Fruit fly (Drosophila melanogaster) whole organism, embryonic: ENCODE measurements around the gene CG33281.
A peak's percentile ranks its signal among the peaks of the same experiment; 100 is the strongest.

Experiments
- CG1024 ChIP-seq: fragments of 200-800 bp; sonication (Bioruptor generic); IDR thresholded peaks from 2 replicates; pipeline ENCODE4 v1.3.6; 2022; ENCODE audit warnings: missing biosample characterization, missing genetic modification characterization
- CG11504 ChIP-seq: fragments of 200-800 bp; sonication (Bioruptor generic); optimal IDR thresholded peaks from 3 replicates; lab custom pipeline; 2019; ENCODE audit warnings: missing biosample characterization, mild to moderate bottlenecking, missing genetic modification characterization, moderate library complexity
- CG12236 ChIP-seq: fragments of 200-800 bp; sonication (Bioruptor generic); optimal IDR thresholded peaks from 2 replicates; lab custom pipeline; 2016; ENCODE audit warnings: missing biosample characterization, missing genetic modification characterization
- CG12659 ChIP-seq: fragments of 200-800 bp; sonication (Bioruptor generic); optimal IDR thresholded peaks from 3 replicates; lab custom pipeline; 2017; ENCODE audit warnings: mild to moderate bottlenecking, missing biosample characterization, missing genetic modification reagents, missing genetic modification characterization
- CG13424 ChIP-seq: fragments of 200-800 bp; sonication (Bioruptor generic); optimal IDR thresholded peaks from 2 replicates; lab custom pipeline; 2019; ENCODE audit warnings: missing biosample characterization, mild to moderate bottlenecking, missing genetic modification characterization, moderate library complexity
- CG14014 ChIP-seq: fragments of 200-800 bp; sonication (Bioruptor generic); IDR thresholded peaks from 2 replicates; pipeline ENCODE4 v1.3.6; 2022; ENCODE audit warnings: missing biosample characterization, missing genetic modification characterization
- CG14667 ChIP-seq: fragments of 200-800 bp; sonication (Bioruptor generic); IDR thresholded peaks from 2 replicates; pipeline ENCODE4 v1.3.6; 2022; ENCODE audit warnings: missing biosample characterization, missing genetic modification characterization
- CG14860 ChIP-seq: fragments of 200-800 bp; sonication (Bioruptor generic); IDR thresholded peaks from 3 replicates; pipeline ENCODE4 v1.3.6; 2022; ENCODE audit warnings: missing biosample characterization, missing genetic modification characterization; ENCODE audit not compliant: partially characterized antibody
- CG15011 ChIP-seq: fragments of 200-800 bp; sonication (Bioruptor generic); optimal IDR thresholded peaks from 3 replicates; lab custom pipeline; 2018; ENCODE audit warnings: missing biosample characterization, mild to moderate bottlenecking, missing genetic modification characterization
- CG1529 ChIP-seq: fragments of 200-800 bp; sonication (Bioruptor generic); optimal IDR thresholded peaks from 3 replicates; lab custom pipeline; 2018; ENCODE audit warnings: missing biosample characterization, missing genetic modification characterization
- CG17361 ChIP-seq: fragments of 200-800 bp; sonication (Bioruptor generic); IDR thresholded peaks from 3 replicates; pipeline ENCODE4 v1.3.6; 2022; ENCODE audit warnings: missing biosample characterization, missing genetic modification characterization
- CG18476 ChIP-seq: fragments of 200-800 bp; sonication (Bioruptor generic); optimal IDR thresholded peaks from 2 replicates; lab custom pipeline; 2016; ENCODE audit warnings: missing biosample characterization, mild to moderate bottlenecking, missing genetic modification characterization
- CG2678 ChIP-seq: fragments of 200-800 bp; sonication (Bioruptor generic); optimal IDR thresholded peaks from 3 replicates; lab custom pipeline; 2019; ENCODE audit warnings: missing biosample characterization, mild to moderate bottlenecking, missing genetic modification characterization, moderate library complexity
- CG31224 ChIP-seq: fragments of 200-800 bp; sonication (Bioruptor generic); IDR thresholded peaks from 2 replicates; pipeline ENCODE4 v1.3.6; 2022; ENCODE audit warnings: missing biosample characterization, missing genetic modification characterization
- CG33213 ChIP-seq: fragments of 200-800 bp; sonication (Bioruptor generic); optimal IDR thresholded peaks from 3 replicates; lab custom pipeline; 2016; ENCODE audit warnings: missing biosample characterization, missing genetic modification characterization
- CG4854 ChIP-seq: fragments of 200-800 bp; sonication (Bioruptor generic); optimal IDR thresholded peaks from 2 replicates; lab custom pipeline; 2016; ENCODE audit warnings: missing biosample characterization, missing genetic modification characterization, inconsistent platforms
- CG6272 ChIP-seq: fragments of 200-800 bp; sonication (Bioruptor generic); IDR thresholded peaks from 2 replicates; pipeline ENCODE4 v1.3.6; 2022; ENCODE audit warnings: missing biosample characterization, missing genetic modification characterization
- CG6689 ChIP-seq: fragments of 200-800 bp; sonication (Bioruptor generic); IDR thresholded peaks from 2 replicates; pipeline ENCODE4 v1.3.6; 2022; ENCODE audit warnings: missing biosample characterization, missing genetic modification characterization
- CG6765 ChIP-seq: fragments of 200-800 bp; sonication (Bioruptor generic); optimal IDR thresholded peaks from 3 replicates; lab custom pipeline; 2017; ENCODE audit warnings: missing biosample characterization, mild to moderate bottlenecking, missing genetic modification characterization
- Dip3 ChIP-seq: fragments of 200-800 bp; sonication (Bioruptor generic); optimal IDR thresholded peaks from 3 replicates; lab custom pipeline; 2016; ENCODE audit warnings: missing biosample characterization, missing genetic modification characterization
- Doc3 ChIP-seq: fragments of 200-800 bp; sonication (Bioruptor generic); IDR thresholded peaks from 3 replicates; pipeline ENCODE4 v1.3.6; 2022; ENCODE audit warnings: missing biosample characterization, missing genetic modification characterization; ENCODE audit not compliant: partially characterized antibody
- Lhr ChIP-seq: fragments of 200-800 bp; sonication (Bioruptor generic); optimal IDR thresholded peaks from 3 replicates; lab custom pipeline; 2017; ENCODE audit warnings: mild to moderate bottlenecking, missing biosample characterization, missing genetic modification reagents, missing genetic modification characterization
- Ptx1 ChIP-seq: fragments of 200-800 bp; sonication (Bioruptor generic); IDR thresholded peaks from 2 replicates; pipeline ENCODE4 v1.3.6; 2022; ENCODE audit warnings: missing biosample characterization, missing genetic modification characterization
- Tbp ChIP-seq: fragments of >200 bp; optimal IDR thresholded peaks from 2 replicates; lab custom pipeline; 2018; ENCODE audit warnings: missing biosample characterization, missing genetic modification characterization
- Vsx1 ChIP-seq: fragments of 200-800 bp; sonication (Bioruptor generic); optimal IDR thresholded peaks from 2 replicates; lab custom pipeline; 2017; ENCODE audit warnings: missing biosample characterization, mild to moderate bottlenecking, missing genetic modification characterization, missing genetic modification reagents
- YL-1 ChIP-seq: fragments of 200-800 bp; sonication (Bioruptor generic); optimal IDR thresholded peaks from 3 replicates; lab custom pipeline; 2017; ENCODE audit warnings: missing biosample characterization, mild to moderate bottlenecking, missing genetic modification characterization
- ap ChIP-seq: fragments of 200-800 bp; sonication (Bioruptor generic); IDR thresholded peaks from 2 replicates; pipeline ENCODE4 v1.3.6; 2022; ENCODE audit warnings: missing biosample characterization, missing genetic modification characterization
- bigmax ChIP-seq: fragments of 200-800 bp; sonication (Bioruptor generic); optimal IDR thresholded peaks from 2 replicates; lab custom pipeline; 2018; ENCODE audit warnings: missing biosample characterization, mild to moderate bottlenecking, missing genetic modification characterization
- chif ChIP-seq, 2 experiments: fragments of 200-800 bp; sonication (Bioruptor generic); optimal IDR thresholded peaks; 3 replicates each; lab custom pipeline; 2016; ENCODE audit warnings: missing biosample characterization in 2 of 2, missing genetic modification characterization in 2 of 2
- dati ChIP-seq: fragments of 200-800 bp; sonication (Bioruptor generic); IDR thresholded peaks from 2 replicates; pipeline ENCODE4 v1.3.6; 2022; ENCODE audit warnings: missing biosample characterization, missing genetic modification characterization
- dm ChIP-seq: fragments of 200-800 bp; sonication (Bioruptor generic); optimal IDR thresholded peaks from 3 replicates; lab custom pipeline; 2016; ENCODE audit warnings: missing biosample characterization, missing genetic modification characterization
- eve ChIP-seq, 2 experiments: fragments of >200 bp; optimal IDR thresholded peaks; 2 replicates each; lab custom pipeline; 2017; ENCODE audit warnings: missing biosample characterization in 2 of 2, missing genetic modification characterization in 2 of 2
- eyg ChIP-seq: fragments of 200-800 bp; sonication (Bioruptor generic); optimal IDR thresholded peaks from 3 replicates; lab custom pipeline; 2016; ENCODE audit warnings: missing biosample characterization, missing genetic modification characterization
- gcm ChIP-seq: fragments of 200-800 bp; sonication (Bioruptor generic); optimal IDR thresholded peaks from 2 replicates; lab custom pipeline; 2019; ENCODE audit warnings: missing biosample characterization, mild to moderate bottlenecking, missing genetic modification characterization, moderate library complexity
- gsb ChIP-seq: fragments of 200-800 bp; sonication (Bioruptor generic); IDR thresholded peaks from 2 replicates; pipeline ENCODE4 v1.3.6; 2022; ENCODE audit warnings: missing biosample characterization, missing genetic modification characterization
- hb ChIP-seq: fragments of 200-800 bp; sonication (Bioruptor generic); IDR thresholded peaks from 3 replicates; pipeline ENCODE4 v1.3.6; 2022; ENCODE audit warnings: missing biosample characterization, missing genetic modification characterization; ENCODE audit not compliant: partially characterized antibody
- hbn ChIP-seq: fragments of 200-800 bp; sonication (Bioruptor generic); IDR thresholded peaks from 2 replicates; pipeline ENCODE4 v1.3.6; 2022; ENCODE audit warnings: missing biosample characterization, missing genetic modification characterization; ENCODE audit not compliant: partially characterized antibody
- ind ChIP-seq: fragments of 200-800 bp; sonication (Bioruptor generic); optimal IDR thresholded peaks from 3 replicates; lab custom pipeline; 2016; ENCODE audit warnings: missing biosample characterization, missing genetic modification characterization
- kay ChIP-seq: fragments of 200-800 bp; sonication (Bioruptor generic); optimal IDR thresholded peaks from 2 replicates; lab custom pipeline; 2016; ENCODE audit warnings: missing biosample characterization, missing genetic modification characterization
- lab ChIP-seq: fragments of 200-800 bp; sonication (Bioruptor generic); optimal IDR thresholded peaks from 3 replicates; lab custom pipeline; 2017; ENCODE audit warnings: missing biosample characterization, missing genetic modification characterization, mild to moderate bottlenecking, moderate library complexity, missing genetic modification reagents
- lmd ChIP-seq: fragments of 200-800 bp; sonication (Bioruptor generic); IDR thresholded peaks from 2 replicates; pipeline ENCODE4 v1.3.6; 2022; ENCODE audit warnings: missing biosample characterization, missing genetic modification characterization
- prd ChIP-seq, 3 experiments: fragments of >200 bp in 2 of 3; fragments of 200-800 bp in 1 of 3; sonication (Bioruptor generic) in 1 of 3; optimal IDR thresholded peaks in 2 of 3; IDR thresholded peaks in 1 of 3; 2 replicates in 2 of 3; 3 replicates in 1 of 3; pipeline versions ENCODE4 v1.3.6 to Lab custom; 2017 to 2022; ENCODE audit warnings: missing biosample characterization in 1 of 3, missing genetic modification characterization in 1 of 3
- slp2 ChIP-seq: fragments of 200-800 bp; sonication (Bioruptor generic); optimal IDR thresholded peaks from 2 replicates; lab custom pipeline; 2016; ENCODE audit warnings: missing biosample characterization, missing genetic modification characterization
- sob ChIP-seq: fragments of 200-800 bp; sonication (Bioruptor generic); IDR thresholded peaks from 2 replicates; pipeline ENCODE4 v1.3.6; 2022; ENCODE audit warnings: missing biosample characterization, missing genetic modification characterization
- ssp ChIP-seq: fragments of 200-800 bp; sonication (Bioruptor generic); IDR thresholded peaks from 2 replicates; pipeline ENCODE4 v1.3.6; 2022; ENCODE audit warnings: missing biosample characterization, missing genetic modification characterization
- stwl ChIP-seq: fragments of 200-800 bp; sonication (Bioruptor generic); optimal IDR thresholded peaks from 3 replicates; lab custom pipeline; 2018; ENCODE audit warnings: missing biosample characterization, mild to moderate bottlenecking, missing genetic modification characterization, moderate library complexity
- tna ChIP-seq: fragments of 200-800 bp; sonication (Bioruptor generic); IDR thresholded peaks from 2 replicates; pipeline ENCODE4 v1.3.6; 2022; ENCODE audit warnings: missing biosample characterization, missing genetic modification characterization; ENCODE audit not compliant: partially characterized antibody
- yki ChIP-seq: fragments of >200 bp; optimal IDR thresholded peaks from 3 replicates; lab custom pipeline; 2018
- zf30C ChIP-seq: fragments of 200-800 bp; sonication (Bioruptor generic); optimal IDR thresholded peaks from 3 replicates; lab custom pipeline; 2018; ENCODE audit warnings: missing biosample characterization, mild to moderate bottlenecking, missing genetic modification characterization

The CG33281 gene

dm6 chr2L:3354642-3355380 is 30.8 kb downstream of the CG33281 start, which contains the start of gene E23 (continued):
- TF ChIP-seq hbn (GFP tag; lab: Robert Waterston, UW): no peak
- peak; percentile 99 for TF ChIP-seq gcm
- peak; percentile 99 for TF ChIP-seq Ptx1 (GFP tag; lab: Robert Waterston, UW)
- peak; percentile 86 for TF ChIP-seq eyg
- TF ChIP-seq sob (GFP tag; lab: Robert Waterston, UW): peak; percentile 98
- peak; percentile 49; the same call in 1 of the 2 replicates for TF ChIP-seq dati (GFP tag; lab: Robert Waterston, UW)
- TF ChIP-seq Tbp (GFP tag; lab: Kevin White, UChicago): no peak
- TF ChIP-seq CG1529: peak; percentile 99
- peak; percentile 97 for TF ChIP-seq YL-1 (GFP tag; lab: Kevin White, UChicago)
- peak; percentile 60; the same call in 1 of the 2 replicates for TF ChIP-seq tna (GFP tag; lab: Robert Waterston, UW)
- TF ChIP-seq CG11504: peak; percentile 98
- TF ChIP-seq ap: peak; percentile 95
- TF ChIP-seq CG2678 (tag; lab: Kevin White, UChicago): peak; percentile 99
- TF ChIP-seq CG6689 (GFP tag; lab: Robert Waterston, UW): peak; percentile 98
- TF ChIP-seq CG1024 (GFP tag; lab: Robert Waterston, UW): peak; percentile 93
- TF ChIP-seq Lhr: peak; percentile 97
- TF ChIP-seq kay (GFP tag; lab: Kevin White, UChicago): peak; percentile 97
- peak; percentile 99 for TF ChIP-seq CG13424 (tag; lab: Kevin White, UChicago)
- no peak for TF ChIP-seq yki
- TF ChIP-seq prd (optimal IDR thresholded peaks at IDR 0.05; lab: Kevin White, UChicago): no peak
- peak; percentile 98 for TF ChIP-seq prd (GFP tag; IDR thresholded peaks at IDR 0.05; lab: Robert Waterston, UW)
- peak in 1 of 2 experiments; percentile 97 for TF ChIP-seq eve (GFP tag; optimal IDR thresholded peaks at IDR 0.05; lab: Kevin White, UChicago)
- peak; percentile 95 for TF ChIP-seq CG31224 (GFP tag; lab: Robert Waterston, UW)
- peak; percentile 91 for TF ChIP-seq dm (GFP tag; lab: Kevin White, UChicago)
- TF ChIP-seq CG4854: peak; percentile 96
- TF ChIP-seq CG14667 (GFP tag; lab: Robert Waterston, UW): peak; percentile 97
- TF ChIP-seq CG17361: peak; percentile 99
- peak; percentile 9; the same call in 1 of the 3 replicates for TF ChIP-seq hb
- no peak for TF ChIP-seq Doc3 (GFP tag; lab: Robert Waterston, UW)
- TF ChIP-seq bigmax (GFP tag; lab: Kevin White, UChicago): peak; percentile 48
- TF ChIP-seq ind (GFP tag; lab: Kevin White, UChicago): peak; percentile 98
- TF ChIP-seq CG18476 (GFP tag; lab: Kevin White, UChicago): peak; percentile 96
- TF ChIP-seq CG6272: peak; percentile 97
- peak; percentile 93 for TF ChIP-seq ssp (GFP tag; lab: Robert Waterston, UW)
- TF ChIP-seq lab (GFP tag; lab: Kevin White, UChicago): peak; percentile 98
- TF ChIP-seq CG14014 (GFP tag; lab: Robert Waterston, UW): peak; percentile 98
- TF ChIP-seq zf30C: peak; percentile 99
- TF ChIP-seq chif (GFP tag; optimal IDR thresholded peaks at IDR 0.05; lab: Kevin White, UChicago): peak; percentile 96 to 97
- TF ChIP-seq gsb (GFP tag; lab: Robert Waterston, UW): peak; percentile 97
- peak; percentile 93 for TF ChIP-seq Dip3
- TF ChIP-seq CG12659 (GFP tag; lab: Kevin White, UChicago): peak; percentile 99
- TF ChIP-seq CG6765 (GFP tag; lab: Kevin White, UChicago): peak; percentile 96
- peak; percentile 99 for TF ChIP-seq lmd
- peak; percentile 97 for TF ChIP-seq CG15011
- peak; percentile 96 for TF ChIP-seq slp2
- TF ChIP-seq CG12236 (GFP tag; lab: Kevin White, UChicago): peak; percentile 78
- TF ChIP-seq Vsx1: peak; percentile 97
- TF ChIP-seq stwl: peak; percentile 55
- TF ChIP-seq CG14860: 0 out of 3 replicates have a peak, but pooled peaks have one; percentile 34
- TF ChIP-seq CG33213: peak; percentile 91
